Worm (Caenorhabditis elegans) whole organism, young adult: ENCODE measurements around the gene gars-1.

ENCODE experiments used
- B0019.2 ChIP-seq: fragments of 200-800 bp; sonication (Bioruptor generic); conservative IDR thresholded peaks from 2 replicates; pipeline ENCODE4 v1.3.6; 2022; ENCODE audit warnings: missing genetic modification reagents, missing genetic modification characterization, missing compliant biosample characterization
- B0035.1 ChIP-seq: sonication (generic microtip); optimal IDR thresholded peaks from 2 replicates; lab custom pipeline; 2016; ENCODE audit warnings: missing genetic modification characterization, mild to moderate bottlenecking, missing compliant biosample characterization, missing genotype, missing genetic modification reagents
- B0336.3 ChIP-seq: fragments of 200-800 bp; sonication (Bioruptor generic); IDR thresholded peaks from 2 replicates; pipeline ENCODE4 v1.3.6; 2022; ENCODE audit warnings: missing genetic modification characterization, missing compliant biosample characterization
- C17E4.6 ChIP-seq: fragments of 200-800 bp; sonication (Bioruptor generic); IDR thresholded peaks from 2 replicates; pipeline ENCODE4 v1.3.6; 2022; ENCODE audit warnings: missing genetic modification reagents, missing genetic modification characterization, missing compliant biosample characterization
- F39B2.1 ChIP-seq: fragments of 200-800 bp; sonication (Bioruptor generic); IDR thresholded peaks from 2 replicates; pipeline ENCODE4 v1.3.6; 2022; ENCODE audit warnings: missing genetic modification reagents, missing genetic modification characterization, missing compliant biosample characterization
- K11D2.4 ChIP-seq: fragments of 200-800 bp; sonication (Bioruptor generic); IDR thresholded peaks from 2 replicates; pipeline ENCODE4 v1.3.6; 2022; ENCODE audit warnings: missing genetic modification reagents, missing genetic modification characterization, missing compliant biosample characterization
- K12H6.12 ChIP-seq: fragments of 200-800 bp; sonication (Bioruptor generic); optimal IDR thresholded peaks from 2 replicates; lab custom pipeline; 2018; ENCODE audit warnings: mild to moderate bottlenecking, missing genetic modification characterization, missing compliant biosample characterization
- Y95B8A.8 ChIP-seq: fragments of 200-800 bp; sonication (Bioruptor generic); IDR thresholded peaks from 2 replicates; pipeline ENCODE4 v1.3.6; 2022; ENCODE audit warnings: missing genetic modification reagents, missing genetic modification characterization, missing compliant biosample characterization
- aptf-3 ChIP-seq: fragments of 200-800 bp; sonication (Bioruptor generic); IDR thresholded peaks from 2 replicates; pipeline ENCODE4 v1.3.6; 2022; ENCODE audit warnings: missing genetic modification characterization, missing compliant biosample characterization
- athp-1 ChIP-seq: sonication (generic microtip); optimal IDR thresholded peaks from 2 replicates; lab custom pipeline; 2017; ENCODE audit warnings: mild to moderate bottlenecking, missing genetic modification characterization, missing compliant biosample characterization
- attf-3 ChIP-seq: fragments of 200-800 bp; sonication (Bioruptor generic); conservative IDR thresholded peaks from 2 replicates; pipeline ENCODE4 v1.3.6; 2022; ENCODE audit warnings: missing genetic modification reagents, missing genetic modification characterization, missing compliant biosample characterization
- bed-1 ChIP-seq: fragments of 200-800 bp; sonication (Bioruptor generic); IDR thresholded peaks from 2 replicates; pipeline ENCODE4 v1.3.6; 2022; ENCODE audit warnings: missing genetic modification reagents, missing genetic modification characterization, missing compliant biosample characterization
- ceh-40 ChIP-seq: fragments of 200-800 bp; sonication (Bioruptor generic); IDR thresholded peaks from 2 replicates; pipeline ENCODE4 v1.3.6; 2022; ENCODE audit warnings: missing genetic modification characterization, missing compliant biosample characterization
- ceh-58 ChIP-seq: fragments of 200-800 bp; sonication (Bioruptor generic); IDR thresholded peaks from 2 replicates; pipeline ENCODE4 v1.3.6; 2022; ENCODE audit warnings: missing genetic modification characterization, missing compliant biosample characterization
- ceh-79 ChIP-seq: sonication (generic microtip); optimal IDR thresholded peaks from 2 replicates; lab custom pipeline; 2017; ENCODE audit warnings: mild to moderate bottlenecking, missing genetic modification characterization, missing compliant biosample characterization
- chd-7 ChIP-seq: sonication (generic microtip); optimal IDR thresholded peaks from 2 replicates; lab custom pipeline; 2016; ENCODE audit warnings: mild to moderate bottlenecking, missing genetic modification characterization, moderate library complexity, missing compliant biosample characterization
- dox-1 ChIP-seq: fragments of 200-800 bp; sonication (Bioruptor generic); IDR thresholded peaks from 2 replicates; pipeline ENCODE4 v1.3.6; 2022; ENCODE audit warnings: missing genetic modification reagents, missing genetic modification characterization, missing compliant biosample characterization
- dpff-1 ChIP-seq: sonication (generic microtip); optimal IDR thresholded peaks from 2 replicates; lab custom pipeline; 2017; ENCODE audit warnings: mild to moderate bottlenecking, missing genetic modification characterization, missing compliant biosample characterization
- egl-18 ChIP-seq: fragments of 200-800 bp; sonication (Bioruptor generic); IDR thresholded peaks from 2 replicates; pipeline ENCODE4 v1.3.6; 2022; ENCODE audit warnings: missing genetic modification reagents, missing genetic modification characterization, missing compliant biosample characterization
- egl-44 ChIP-seq: fragments of 200-800 bp; sonication (Bioruptor generic); IDR thresholded peaks from 2 replicates; pipeline ENCODE4 v1.3.6; 2022; ENCODE audit warnings: missing genetic modification reagents, missing genetic modification characterization, missing compliant biosample characterization
- egrh-3 ChIP-seq: fragments of 200-800 bp; sonication (Bioruptor generic); IDR thresholded peaks from 2 replicates; pipeline ENCODE4 v1.3.6; 2022; ENCODE audit warnings: missing genetic modification reagents, missing genetic modification characterization, missing compliant biosample characterization
- hlh-12 ChIP-seq: sonication (generic microtip); optimal IDR thresholded peaks from 2 replicates; lab custom pipeline; 2016; ENCODE audit warnings: missing genetic modification characterization, missing compliant biosample characterization
- hlh-26 ChIP-seq: fragments of 200-800 bp; sonication (Bioruptor generic); conservative IDR thresholded peaks from 2 replicates; pipeline ENCODE4 v1.3.6; 2022; ENCODE audit warnings: missing genetic modification reagents, missing genetic modification characterization, missing compliant biosample characterization
- hmg-1.2 ChIP-seq: fragments of 200-800 bp; sonication (Bioruptor generic); IDR thresholded peaks from 2 replicates; pipeline ENCODE4 v1.3.6; 2022; ENCODE audit warnings: missing genetic modification reagents, missing genetic modification characterization, missing compliant biosample characterization
- let-607 ChIP-seq, 2 experiments: fragments of 200-800 bp in 1 of 2; sonication (Bioruptor generic) in 1 of 2; sonication (generic microtip) in 1 of 2; optimal IDR thresholded peaks; 2 replicates each; lab custom pipeline; 2016 to 2018; ENCODE audit warnings: mild to moderate bottlenecking in 2 of 2, missing compliant biosample characterization in 2 of 2, missing genetic modification characterization in 2 of 2, moderate library complexity in 2 of 2, missing genotype in 1 of 2
- lin-35 ChIP-seq, 3 experiments: fragments of 150-350 bp in 2 of 3; sonication (generic microtip) in 1 of 3; optimal IDR thresholded peaks; 2 replicates each; lab custom pipeline; 2014 to 2018; ENCODE audit warnings: missing biosample characterization in 3 of 3, missing genetic modification characterization in 3 of 3, missing genetic modification reagents in 3 of 3
- lir-1 ChIP-seq: fragments of 200-800 bp; sonication (Bioruptor generic); conservative IDR thresholded peaks from 2 replicates; pipeline ENCODE4 v1.3.6; 2022; ENCODE audit warnings: missing genetic modification reagents, missing genetic modification characterization, missing compliant biosample characterization
- lsy-27 ChIP-seq: sonication (generic microtip); optimal IDR thresholded peaks from 2 replicates; lab custom pipeline; 2017; ENCODE audit warnings: missing genetic modification characterization, mild to moderate bottlenecking, missing compliant biosample characterization, antibody characterized with exemption, missing genotype, borderline replicate concordance; ENCODE audit not compliant: insufficient read depth
- madf-6 ChIP-seq: fragments of 200-800 bp; sonication (Bioruptor generic); IDR thresholded peaks from 2 replicates; pipeline ENCODE4 v1.3.6; 2022; ENCODE audit warnings: missing genetic modification reagents, missing genetic modification characterization, missing compliant biosample characterization
- madf-8 ChIP-seq: fragments of 200-800 bp; sonication (Bioruptor generic); conservative IDR thresholded peaks from 2 replicates; pipeline ENCODE4 v1.3.6; 2022; ENCODE audit warnings: missing genetic modification reagents, missing genetic modification characterization, missing compliant biosample characterization
- mcd-1 ChIP-seq: fragments of 200-800 bp; sonication (Bioruptor generic); IDR thresholded peaks from 2 replicates; pipeline ENCODE4 v1.3.6; 2022; ENCODE audit warnings: missing genetic modification reagents, missing genetic modification characterization, missing compliant biosample characterization
- nhr-120 ChIP-seq: fragments of 200-800 bp; sonication (Bioruptor generic); IDR thresholded peaks from 2 replicates; pipeline ENCODE4 v1.3.6; 2022; ENCODE audit warnings: missing genetic modification characterization, missing compliant biosample characterization
- repo-1 ChIP-seq: sonication (generic microtip); optimal IDR thresholded peaks from 2 replicates; lab custom pipeline; 2017; ENCODE audit warnings: mild to moderate bottlenecking, missing genetic modification characterization, missing compliant biosample characterization
- snpc-1.3 ChIP-seq: sonication (generic microtip); optimal IDR thresholded peaks from 2 replicates; lab custom pipeline; 2017; ENCODE audit warnings: missing genetic modification characterization, mild to moderate bottlenecking, missing compliant biosample characterization, antibody characterized with exemption, moderate library complexity, missing genotype, missing genetic modification reagents; ENCODE audit not compliant: insufficient read depth
- snpc-4 ChIP-seq, 5 experiments: fragments of 150-350 bp in 1 of 5; sonication (generic microtip) in 4 of 5; optimal IDR thresholded peaks; 2 replicates each; lab custom pipeline; 2014 to 2018; ENCODE audit warnings: missing genetic modification characterization in 5 of 5, missing biosample characterization in 3 of 5, antibody characterized with exemption in 2 of 5, mild to moderate bottlenecking in 2 of 5, missing compliant biosample characterization in 2 of 5, missing genotype in 2 of 5, moderate library complexity in 2 of 5, missing genetic modification reagents in 1 of 5
- somi-1 ChIP-seq: fragments of 200-800 bp; sonication (Bioruptor generic); optimal IDR thresholded peaks from 2 replicates; lab custom pipeline; 2018; ENCODE audit warnings: mild to moderate bottlenecking, missing genetic modification characterization, missing compliant biosample characterization
- tbx-9 ChIP-seq: sonication (generic microtip); optimal IDR thresholded peaks from 2 replicates; lab custom pipeline; 2016; ENCODE audit warnings: borderline replicate concordance, missing genetic modification characterization, inconsistent platforms, missing compliant biosample characterization
- unc-130 ChIP-seq: sonication (generic microtip); optimal IDR thresholded peaks from 2 replicates; lab custom pipeline; 2016; ENCODE audit warnings: missing genetic modification reagents, missing genetic modification characterization, missing compliant biosample characterization
- xnd-1 ChIP-seq: sonication (generic microtip); optimal IDR thresholded peaks from 2 replicates; lab custom pipeline; 2016; ENCODE audit warnings: missing genotype, missing genetic modification reagents, missing genetic modification characterization, missing compliant biosample characterization
- zim-3 ChIP-seq: sonication (generic microtip); optimal IDR thresholded peaks from 2 replicates; lab custom pipeline; 2017; ENCODE audit warnings: mild to moderate bottlenecking, missing genetic modification characterization, moderate library complexity, missing compliant biosample characterization
- ztf-22 ChIP-seq: fragments of 200-800 bp; sonication (Bioruptor generic); optimal IDR thresholded peaks from 2 replicates; lab custom pipeline; 2018; ENCODE audit warnings: mild to moderate bottlenecking, missing genetic modification characterization, moderate library complexity, missing compliant biosample characterization
- ztf-6 ChIP-seq: fragments of 200-800 bp; sonication (Bioruptor generic); IDR thresholded peaks from 2 replicates; pipeline ENCODE4 v1.3.6; 2022; ENCODE audit warnings: missing genetic modification reagents, missing genetic modification characterization, missing compliant biosample characterization

gars-1 gene

ce11 chrIII:5196298-5197045 is 33.0 kb upstream of the gars-1 start (continued):
- TF ChIP-seq egl-44 (GFP tag; lab: Robert Waterston, UW) (no peak; the same call in 1 of the 2 replicates), unc-130 (no peak), dox-1 (GFP tag; lab: Robert Waterston, UW) (peak; percentile 27; the same call in 1 of the 2 replicates), repo-1 (peak; percentile 91), C17E4.6 (GFP tag; lab: Robert Waterston, UW) (no peak), lsy-27 (tag; lab: Kevin White, UChicago) (no peak), mcd-1 (peak; percentile 75), snpc-4 (GFP tag; optimal IDR thresholded peaks at IDR 0.05; lab: Kevin White, UChicago) (no peak), snpc-4 (tag; optimal IDR thresholded peaks at IDR 0.05; lab: Kevin White, UChicago) (no peak), Y95B8A.8 (GFP tag; lab: Robert Waterston, UW) (0 out of 2 replicates have a peak, but pooled peaks have one; percentile 20), tbx-9 (tag; lab: Kevin White, UChicago) (no peak), nhr-120 (GFP tag; lab: Robert Waterston, UW) (no peak), bed-1 (no peak), ceh-58 (GFP tag; lab: Robert Waterston, UW) (no peak), let-607 (tag; optimal IDR thresholded peaks at IDR 0.05; lab: Kevin White, UChicago) (peak in 1 of 2 experiments; percentile 20), B0019.2 (GFP tag; lab: Robert Waterston, UW) (no peak), K12H6.12 (tag; lab: Kevin White, UChicago) (no peak), hlh-26 (GFP tag; lab: Robert Waterston, UW) (no peak), hlh-12 (tag; lab: Kevin White, UChicago) (no peak), ztf-6 (GFP tag; lab: Robert Waterston, UW) (no peak), zim-3 (tag; lab: Kevin White, UChicago) (peak; percentile 11), hmg-1.2 (GFP tag; lab: Robert Waterston, UW) (peak; percentile 26; the same call in 1 of the 2 replicates), egrh-3 (no peak), B0336.3 (GFP tag; lab: Robert Waterston, UW) (peak; percentile 68), attf-3 (GFP tag; lab: Robert Waterston, UW) (no peak), ceh-40 (GFP tag; lab: Robert Waterston, UW) (no peak), F39B2.1 (GFP tag; lab: Robert Waterston, UW) (no peak), madf-8 (GFP tag; lab: Robert Waterston, UW) (no peak; the same call in 1 of the 2 replicates), chd-7 (tag; lab: Kevin White, UChicago) (peak; percentile 61), ztf-22 (GFP tag; lab: Kevin White, UChicago) (no peak), K11D2.4 (GFP tag; lab: Robert Waterston, UW) (no peak), dpff-1 (tag; lab: Kevin White, UChicago) (no peak), B0035.1 (no peak), egl-18 (GFP tag; lab: Robert Waterston, UW) (no peak), ceh-79 (no peak), xnd-1 (tag; lab: Kevin White, UChicago) (no peak), athp-1 (tag; lab: Kevin White, UChicago) (peak; percentile 58)

- TF ChIP-seq let-607 (tag; optimal IDR thresholded peaks at IDR 0.05; lab: Kevin White, UChicago) (no peak), snpc-1.3 (tag; lab: Kevin White, UChicago) (no peak), somi-1 (GFP tag; lab: Kevin White, UChicago) (no peak), aptf-3 (GFP tag; lab: Robert Waterston, UW) (no peak), lin-35 (GFP tag; optimal IDR thresholded peaks at IDR 0.05; lab: Kevin White, UChicago) (no peak), C17E4.6 (GFP tag; lab: Robert Waterston, UW) (no peak), hmg-1.2 (GFP tag; lab: Robert Waterston, UW) (no peak), chd-7 (tag; lab: Kevin White, UChicago) (no peak), K11D2.4 (GFP tag; lab: Robert Waterston, UW) (no peak), madf-6 (GFP tag; lab: Robert Waterston, UW) (no peak), lir-1 (no peak)
- TF ChIP-seq, all 124 proteins: peak for 0
These were observed 32.3 kb upstream of the gars-1 start, which contains the start of gene moc-6 for ce11 chrIII:5195690-5196089. Gene moc-6 (plus strand): TSS chrIII:5195990.
